Fruit fly (Drosophila melanogaster) whole organism, pupa: Measurements from ENCODE around the gene GluClalpha.

Source experiments
- CG10348 ChIP-seq: fragments of 200-800 bp; sonication (Bioruptor generic); IDR thresholded peaks from 2 replicates; pipeline ENCODE4 v1.3.6; 2022; ENCODE audit warnings: missing biosample characterization, missing genetic modification characterization
- CG12605 ChIP-seq: fragments of 200-800 bp; sonication (Bioruptor generic); IDR thresholded peaks from 2 replicates; pipeline ENCODE4 v1.3.6; 2022; ENCODE audit warnings: missing biosample characterization, missing genetic modification characterization
- CG13204 ChIP-seq: fragments of 200-800 bp; sonication (Bioruptor generic); optimal IDR thresholded peaks from 2 replicates; lab custom pipeline; 2018; ENCODE audit warnings: missing biosample characterization, mild to moderate bottlenecking, missing genetic modification characterization, moderate library complexity
- CG14655 ChIP-seq: fragments of 200-800 bp; sonication (Bioruptor generic); optimal IDR thresholded peaks from 3 replicates; lab custom pipeline; 2017; ENCODE audit warnings: mild to moderate bottlenecking, missing biosample characterization, missing genetic modification reagents, missing genetic modification characterization
- CG15710 ChIP-seq: fragments of 200-800 bp; sonication (Bioruptor generic); optimal IDR thresholded peaks from 2 replicates; lab custom pipeline; 2018; ENCODE audit warnings: missing biosample characterization, mild to moderate bottlenecking, missing genetic modification characterization, moderate library complexity
- CG17806 ChIP-seq: fragments of 200-800 bp; sonication (Bioruptor generic); optimal IDR thresholded peaks from 2 replicates; lab custom pipeline; 2018; ENCODE audit warnings: missing biosample characterization, mild to moderate bottlenecking, missing genetic modification characterization, moderate library complexity
- CG32121 ChIP-seq: fragments of 200-800 bp; sonication (Bioruptor generic); IDR thresholded peaks from 2 replicates; pipeline ENCODE4 v1.3.6; 2022; ENCODE audit warnings: missing biosample characterization, missing genetic modification characterization
- CG34367 ChIP-seq: fragments of 200-800 bp; sonication (Bioruptor generic); optimal IDR thresholded peaks from 2 replicates; lab custom pipeline; 2018; ENCODE audit warnings: missing biosample characterization, mild to moderate bottlenecking, missing genetic modification characterization
- CG4496 ChIP-seq: fragments of 200-800 bp; sonication (Bioruptor generic); IDR thresholded peaks from 3 replicates; pipeline ENCODE4 v1.3.6; 2022; ENCODE audit warnings: missing biosample characterization, missing genetic modification characterization
- CG8159 ChIP-seq: fragments of 200-800 bp; sonication (Bioruptor generic); optimal IDR thresholded peaks from 3 replicates; lab custom pipeline; 2018; ENCODE audit warnings: missing biosample characterization, mild to moderate bottlenecking, missing genetic modification characterization, moderate library complexity
- CG8301 ChIP-seq: fragments of 200-800 bp; sonication (Bioruptor generic); optimal IDR thresholded peaks from 2 replicates; lab custom pipeline; 2018; ENCODE audit warnings: missing biosample characterization, mild to moderate bottlenecking, missing genetic modification characterization
- CG9948 ChIP-seq: fragments of 200-800 bp; sonication (Bioruptor generic); optimal IDR thresholded peaks from 2 replicates; lab custom pipeline; 2018; ENCODE audit warnings: missing biosample characterization, mild to moderate bottlenecking, missing genetic modification characterization, moderate library complexity
- D1 ChIP-seq: fragments of 200-800 bp; sonication (Bioruptor generic); optimal IDR thresholded peaks from 2 replicates; lab custom pipeline; 2018; ENCODE audit warnings: missing biosample characterization, mild to moderate bottlenecking, missing genetic modification characterization, moderate library complexity
- EcR ChIP-seq: fragments of 200-800 bp; sonication (Bioruptor generic); optimal IDR thresholded peaks from 3 replicates; lab custom pipeline; 2019; ENCODE audit warnings: missing biosample characterization, missing genetic modification characterization, mild to moderate bottlenecking, moderate library complexity, missing genetic modification reagents
- Ets98B ChIP-seq: fragments of 200-800 bp; sonication (Bioruptor generic); IDR thresholded peaks from 2 replicates; pipeline ENCODE4 v1.3.6; 2022; ENCODE audit warnings: missing biosample characterization, missing genetic modification characterization
- Pif1A ChIP-seq: fragments of 200-800 bp; sonication (Bioruptor generic); optimal IDR thresholded peaks from 3 replicates; lab custom pipeline; 2016; ENCODE audit warnings: missing biosample characterization, missing genetic modification characterization
- Pif1B ChIP-seq: fragments of 200-800 bp; sonication (Bioruptor generic); optimal IDR thresholded peaks from 3 replicates; lab custom pipeline; 2016; ENCODE audit warnings: missing biosample characterization, missing genetic modification characterization
- Snoo ChIP-seq: fragments of 200-800 bp; sonication (Bioruptor generic); optimal IDR thresholded peaks from 3 replicates; lab custom pipeline; 2017; ENCODE audit warnings: missing biosample characterization, mild to moderate bottlenecking, missing genetic modification characterization, inconsistent platforms
- fd96Ca ChIP-seq: fragments of 200-800 bp; sonication (Bioruptor generic); IDR thresholded peaks from 3 replicates; pipeline ENCODE4 v1.3.6; 2022; ENCODE audit warnings: missing biosample characterization, missing genetic modification characterization
- gl ChIP-seq: fragments of 200-800 bp; sonication (Bioruptor generic); optimal IDR thresholded peaks from 2 replicates; lab custom pipeline; 2018; ENCODE audit warnings: missing biosample characterization, mild to moderate bottlenecking, missing genetic modification characterization
- rn ChIP-seq: fragments of 200-800 bp; sonication (Bioruptor generic); IDR thresholded peaks from 2 replicates; pipeline ENCODE4 v1.3.6; 2022; ENCODE audit warnings: missing biosample characterization, missing genetic modification characterization

The GluClalpha gene

DNA sequence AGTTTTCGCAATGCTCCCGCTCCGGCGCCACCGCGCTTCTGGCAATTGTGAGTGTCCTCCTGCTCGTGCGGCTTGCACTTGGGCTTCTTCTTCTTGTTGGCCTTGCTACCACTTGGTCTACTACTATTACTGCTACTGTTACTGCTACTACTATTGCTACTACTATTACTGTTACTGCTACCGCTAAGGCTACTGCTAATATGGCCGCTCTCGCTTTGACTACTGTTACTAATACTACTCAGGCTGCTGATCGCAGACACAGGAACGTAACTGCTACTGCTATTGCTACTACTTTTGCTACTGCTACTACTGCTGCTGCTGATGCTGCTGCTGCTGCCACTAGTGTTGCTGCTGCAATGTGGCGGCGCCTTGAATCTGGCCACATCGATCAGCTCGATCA, 66.3 kb downstream of the GluClalpha start:
- TF ChIP-seq Snoo (no peak), CG4496 (GFP tag; lab: Robert Waterston, UW) (no peak), CG17806 (tag; lab: Kevin White, UChicago) (no peak), D1 (no peak), CG34367 (tag; lab: Kevin White, UChicago) (no peak), Ets98B (no peak), CG8301 (tag; lab: Kevin White, UChicago) (no peak), gl (no peak), EcR (no peak), CG14655 (GFP tag; lab: Kevin White, UChicago) (no peak), CG13204 (GFP tag; lab: Kevin White, UChicago) (no peak), CG12605 (GFP tag; lab: Robert Waterston, UW) (no peak), CG8159 (tag; lab: Kevin White, UChicago) (no peak)

DNA sequence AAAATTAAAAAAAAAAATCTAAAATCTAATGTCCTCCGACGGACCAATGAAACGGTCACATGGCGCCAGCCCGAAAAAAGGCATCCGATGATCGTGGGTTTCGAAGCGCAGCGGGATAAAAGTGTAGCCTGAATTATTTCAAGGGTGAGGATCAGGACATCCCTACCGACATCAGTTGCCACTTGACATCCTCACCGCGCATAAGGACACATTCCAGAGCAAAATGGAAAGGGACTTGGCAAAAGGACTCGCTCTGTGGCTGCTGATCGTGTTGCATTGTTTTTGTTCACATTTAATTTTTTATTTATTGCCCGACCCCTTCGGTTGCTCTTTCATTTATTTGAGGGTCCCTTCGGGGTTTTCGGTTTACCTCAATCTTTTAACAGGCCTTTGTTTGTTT, 69.1 kb downstream of the GluClalpha start:
- TF ChIP-seq CG8159 (tag; lab: Kevin White, UChicago) (no peak), CG10348 (GFP tag; lab: Robert Waterston, UW) (no peak), rn (GFP tag; lab: Robert Waterston, UW) (no peak), CG14655 (GFP tag; lab: Kevin White, UChicago) (no peak), CG13204 (GFP tag; lab: Kevin White, UChicago) (no peak), Pif1B (GFP tag; lab: Kevin White, UChicago) (no peak)

DNA sequence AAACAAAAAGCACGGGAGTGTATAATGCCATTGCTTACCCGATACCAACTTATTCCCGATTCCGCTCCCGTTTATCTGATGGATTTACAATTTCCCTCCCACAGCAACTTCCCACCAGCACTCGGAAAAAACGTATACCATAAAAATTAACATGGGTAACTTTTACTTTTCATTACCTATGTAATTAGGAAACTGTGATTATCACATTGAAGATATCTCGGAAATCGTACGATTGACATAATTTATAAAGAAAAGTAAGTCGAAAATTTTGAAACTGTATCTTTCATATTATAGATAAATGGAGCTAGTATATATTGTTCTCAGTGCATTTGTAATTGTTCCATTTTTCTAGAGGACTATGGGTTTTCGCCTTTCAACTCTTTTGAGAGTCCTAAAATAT, 71.2 kb downstream of the GluClalpha start:
- TF ChIP-seq CG8159 (tag; lab: Kevin White, UChicago) (peak; percentile 9), Ets98B (no peak)

DNA sequence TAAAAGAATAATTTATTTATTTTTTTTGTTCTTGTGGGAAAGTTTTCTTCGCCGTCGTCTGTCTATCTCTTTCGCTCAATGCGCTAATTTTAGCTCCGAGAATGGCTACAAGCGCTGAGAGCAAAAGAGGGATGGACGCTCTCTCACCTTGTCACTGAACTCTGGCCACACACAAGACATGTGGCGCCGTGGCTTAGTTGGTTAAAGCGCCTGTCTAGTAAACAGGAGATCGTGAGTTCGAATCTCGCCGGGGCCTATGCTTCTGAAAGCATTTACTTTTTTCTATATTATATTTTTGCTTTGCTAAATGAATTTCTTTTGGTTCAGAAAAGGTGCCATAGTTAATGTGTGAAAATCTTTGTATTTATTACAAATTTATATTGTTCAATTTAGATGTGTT, 72.0 kb downstream of the GluClalpha start:
- TF ChIP-seq EcR (peak; percentile 44), CG17806 (tag; lab: Kevin White, UChicago) (no peak), CG9948 (tag; lab: Kevin White, UChicago) (no peak), CG8301 (tag; lab: Kevin White, UChicago) (no peak), fd96Ca (no peak), CG14655 (GFP tag; lab: Kevin White, UChicago) (no peak), CG12605 (GFP tag; lab: Robert Waterston, UW) (peak; percentile 15; the same call in 1 of the 2 replicates), D1 (peak; percentile 2)

DNA sequence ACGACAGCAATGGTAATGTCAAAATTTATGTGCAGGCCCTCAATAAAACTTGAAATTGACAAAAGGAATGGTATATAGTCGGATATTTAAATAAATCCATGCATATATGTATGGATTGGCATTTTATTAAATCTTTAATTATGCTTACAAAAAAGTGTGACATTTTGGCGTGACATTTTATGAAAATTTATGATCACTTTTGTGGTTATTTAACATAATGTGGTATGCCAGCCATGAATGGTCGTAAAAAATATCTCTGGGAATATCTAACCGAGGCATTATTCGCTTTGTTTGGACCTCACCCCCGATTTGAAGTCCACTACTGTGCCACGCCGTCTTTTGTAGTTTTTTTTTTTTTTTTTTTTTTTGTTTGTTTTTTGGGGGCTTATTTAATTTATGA, 73.0 kb downstream of the GluClalpha start:
- no peak for TF ChIP-seq rn (GFP tag; lab: Robert Waterston, UW)
- TF ChIP-seq CG12605 (GFP tag; lab: Robert Waterston, UW): no peak
- TF ChIP-seq CG32121: no peak
- no peak for TF ChIP-seq Pif1A
- no peak for TF ChIP-seq fd96Ca
- no peak for TF ChIP-seq Ets98B
- no peak for TF ChIP-seq Pif1B (GFP tag; lab: Kevin White, UChicago)
- TF ChIP-seq CG15710 (tag; lab: Kevin White, UChicago): no peak
- TF ChIP-seq CG9948 (tag; lab: Kevin White, UChicago): no peak
- no peak for TF ChIP-seq CG14655 (GFP tag; lab: Kevin White, UChicago)
- TF ChIP-seq CG8301 (tag; lab: Kevin White, UChicago): no peak
- no peak for TF ChIP-seq CG4496 (GFP tag; lab: Robert Waterston, UW)
- no peak for TF ChIP-seq CG17806 (tag; lab: Kevin White, UChicago)
- no peak for TF ChIP-seq D1
- TF ChIP-seq CG34367 (tag; lab: Kevin White, UChicago): no peak
- TF ChIP-seq CG13204 (GFP tag; lab: Kevin White, UChicago): no peak
- no peak for TF ChIP-seq gl

DNA sequence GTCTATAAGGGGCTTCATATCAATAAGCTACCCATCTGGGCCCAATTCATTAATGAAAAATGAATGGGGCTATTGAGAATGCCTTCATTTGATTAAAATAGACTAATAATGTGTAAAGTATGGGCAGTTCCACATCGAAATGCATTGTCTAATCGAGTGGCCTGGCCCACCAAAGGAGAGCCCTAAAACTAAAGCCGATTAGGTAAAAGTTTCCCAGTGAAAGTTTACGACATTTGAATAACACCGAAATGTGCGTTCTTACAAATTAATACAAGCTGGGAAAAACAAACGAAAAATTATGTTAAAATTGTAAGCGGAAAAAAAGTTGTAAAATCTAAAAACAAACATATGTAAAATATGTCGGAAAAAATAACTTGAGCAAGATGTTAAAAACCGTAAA, 74.4 kb downstream of the GluClalpha start:
- TF ChIP-seq CG17806 (tag; lab: Kevin White, UChicago) (no peak), CG12605 (GFP tag; lab: Robert Waterston, UW) (no peak)

DNA sequence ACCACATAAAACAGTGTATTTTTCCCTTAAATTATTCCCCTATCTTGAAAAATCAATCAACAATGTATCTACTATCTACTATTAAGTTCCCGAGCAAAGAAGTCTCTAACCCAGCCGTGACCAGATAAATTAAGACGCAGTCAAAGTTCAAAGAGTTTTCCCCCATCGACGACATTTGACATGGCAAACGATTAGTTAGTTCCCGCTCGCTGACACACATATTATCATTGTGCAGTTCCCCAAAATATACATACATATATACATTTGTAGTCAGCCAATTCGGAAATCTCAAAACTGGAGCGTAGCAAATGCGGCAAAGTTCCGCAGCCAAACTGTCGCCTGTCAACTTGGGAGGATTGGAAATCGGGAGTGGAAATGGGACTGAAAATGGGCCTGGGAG, 76.6 kb downstream of the GluClalpha start:
- TF ChIP-seq rn (GFP tag; lab: Robert Waterston, UW) (no peak), CG14655 (GFP tag; lab: Kevin White, UChicago) (no peak), CG10348 (GFP tag; lab: Robert Waterston, UW) (no peak), CG32121 (no peak), gl (no peak), CG13204 (GFP tag; lab: Kevin White, UChicago) (no peak), CG34367 (tag; lab: Kevin White, UChicago) (no peak), fd96Ca (no peak), CG4496 (GFP tag; lab: Robert Waterston, UW) (no peak), CG9948 (tag; lab: Kevin White, UChicago) (no peak), Ets98B (no peak), EcR (no peak), D1 (no peak), CG15710 (tag; lab: Kevin White, UChicago) (no peak), CG8301 (tag; lab: Kevin White, UChicago) (no peak), Snoo (no peak), CG8159 (tag; lab: Kevin White, UChicago) (no peak)
